Worm (Caenorhabditis elegans) whole organism, L4/young adult: ENCODE measurements around the gene ZK262.2.
"Not testable (repeated sequence)": the region's sequence is repeated elsewhere in the genome, so short reads cannot be mapped to it uniquely, and the experiment has no call there.

Source experiments
- W03F9.2 ChIP-seq: fragments of 150-350 bp; optimal IDR thresholded peaks from 2 replicates; lab custom pipeline; 2014; ENCODE audit warnings: missing biosample characterization, missing genetic modification characterization
- dao-5 ChIP-seq: sonication (generic microtip); optimal IDR thresholded peaks from 2 replicates; lab custom pipeline; 2016; ENCODE audit warnings: missing genotype, missing genetic modification characterization, moderate library complexity, missing compliant biosample characterization
- him-1 ChIP-seq: sonication (generic microtip); optimal IDR thresholded peaks from 2 replicates; lab custom pipeline; 2016; ENCODE audit warnings: missing genotype, missing genetic modification reagents, missing genetic modification characterization, missing compliant biosample characterization

The ZK262.2 gene

DNA sequence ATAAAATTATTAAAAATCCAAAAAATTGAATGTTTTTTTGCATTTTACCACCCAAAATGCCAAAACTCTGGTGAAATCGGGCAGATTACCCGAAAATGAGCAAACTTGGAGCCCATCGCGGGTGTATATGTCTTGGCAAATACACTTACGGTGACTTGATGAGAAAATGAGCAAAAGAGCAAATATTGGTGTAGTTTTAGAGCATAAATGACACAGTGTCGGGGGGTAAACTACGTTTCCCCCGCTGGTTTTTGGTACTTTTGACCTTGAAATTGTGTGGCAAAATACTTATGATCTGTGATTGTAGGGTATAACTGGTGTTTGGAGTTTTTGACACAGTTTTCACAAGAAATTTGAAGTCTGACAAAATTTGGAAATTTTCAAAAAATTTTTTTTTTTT lies at the start of gene ZK262.2:
ZK262.2 (minus strand) TSS at position 101 of the 400 bp plus-strand sequence.
- TF ChIP-seq him-1 (tag; lab: Kevin White, UChicago) (no peak), W03F9.2 (tag; lab: Kevin White, UChicago) (no peak), dao-5 (tag; lab: Kevin White, UChicago) (no peak)

DNA sequence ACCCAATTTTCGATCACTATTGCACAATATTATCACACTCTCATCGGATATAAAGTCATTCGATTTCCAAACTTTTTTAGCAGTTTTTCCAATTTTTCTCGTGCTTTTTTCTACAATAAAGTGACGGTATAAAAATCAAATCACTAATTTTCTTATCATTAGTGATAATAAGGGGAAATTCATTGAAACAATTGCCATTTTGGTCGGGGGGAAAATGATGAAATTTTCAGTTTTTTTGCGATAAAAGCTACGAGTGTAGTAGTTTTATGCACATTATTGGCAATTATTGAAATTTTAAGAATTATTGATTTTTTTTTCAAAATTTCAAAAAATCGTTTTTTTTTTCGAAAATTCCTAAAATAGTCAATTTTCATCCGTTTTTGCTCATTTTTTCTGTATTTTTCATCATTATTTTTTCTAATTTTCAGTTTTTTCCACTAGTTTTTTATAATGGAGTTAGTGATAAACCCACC lies 49.6 kb upstream of the ZK262.2 start, which contains the start of gene ZK228.4:
ZK228.4 (plus strand) TSS at position 423 of the 473 bp plus-strand sequence.
- no peak for TF ChIP-seq W03F9.2 (tag; lab: Kevin White, UChicago)
- TF ChIP-seq him-1 (tag; lab: Kevin White, UChicago) = no peak
- TF ChIP-seq dao-5 (tag; lab: Kevin White, UChicago) = no peak

DNA sequence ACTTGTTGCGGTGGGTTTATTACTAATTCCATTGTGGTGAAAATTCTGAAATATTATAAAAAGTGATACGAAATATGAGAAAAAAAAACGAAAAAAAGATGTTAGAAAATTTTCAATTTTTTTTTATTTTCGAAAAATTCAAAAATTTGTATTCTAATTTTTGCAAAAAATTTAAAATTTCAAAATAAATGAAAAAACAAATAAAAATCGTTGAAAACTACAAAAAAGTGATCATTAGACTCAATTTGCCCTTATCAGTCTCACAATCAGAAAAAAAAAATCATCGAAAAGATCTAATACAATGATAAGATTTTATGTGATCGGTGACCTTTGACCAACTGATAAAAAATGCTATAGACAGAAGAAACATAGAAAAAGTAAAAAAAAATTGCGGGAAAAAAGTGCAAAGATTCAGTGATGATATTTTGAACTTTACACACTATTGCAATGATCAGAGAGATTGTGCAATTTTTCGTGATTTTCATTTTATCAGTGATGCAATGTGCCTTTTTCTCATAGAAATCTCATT lies 48.5 kb upstream of the ZK262.2 start, which contains the start of gene ZK228.3:
ZK228.3 (minus strand) TSS at position 51 of the 529 bp plus-strand sequence.
- TF ChIP-seq W03F9.2 (tag; lab: Kevin White, UChicago) (no peak), him-1 (tag; lab: Kevin White, UChicago) (no peak), dao-5 (tag; lab: Kevin White, UChicago) (no peak)

DNA sequence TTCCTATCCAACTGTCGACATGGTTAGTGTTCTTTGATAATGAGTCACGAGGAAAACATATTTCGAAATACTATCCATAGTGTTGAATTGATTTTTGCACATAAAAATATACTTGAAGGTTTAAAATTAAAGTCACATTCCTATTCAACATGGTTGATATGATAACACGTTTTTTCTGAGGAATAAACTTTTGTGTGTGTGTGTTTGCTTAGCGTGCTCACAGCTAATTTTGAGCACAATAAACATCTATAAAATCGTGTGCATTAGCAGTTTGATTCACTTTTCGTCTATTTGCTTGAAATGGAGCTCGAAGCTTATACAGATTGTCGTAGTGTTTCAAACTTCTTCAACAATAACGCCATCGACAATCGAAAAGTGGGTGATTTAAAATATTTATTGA lies 43.8 kb upstream of the ZK262.2 start, which contains the start of gene ZK228.10:
ZK228.10 (plus strand) TSS at position 301 of the 400 bp plus-strand sequence.
- no peak for TF ChIP-seq him-1 (tag; lab: Kevin White, UChicago)
- no peak for TF ChIP-seq W03F9.2 (tag; lab: Kevin White, UChicago)
- no peak for TF ChIP-seq dao-5 (tag; lab: Kevin White, UChicago)

DNA sequence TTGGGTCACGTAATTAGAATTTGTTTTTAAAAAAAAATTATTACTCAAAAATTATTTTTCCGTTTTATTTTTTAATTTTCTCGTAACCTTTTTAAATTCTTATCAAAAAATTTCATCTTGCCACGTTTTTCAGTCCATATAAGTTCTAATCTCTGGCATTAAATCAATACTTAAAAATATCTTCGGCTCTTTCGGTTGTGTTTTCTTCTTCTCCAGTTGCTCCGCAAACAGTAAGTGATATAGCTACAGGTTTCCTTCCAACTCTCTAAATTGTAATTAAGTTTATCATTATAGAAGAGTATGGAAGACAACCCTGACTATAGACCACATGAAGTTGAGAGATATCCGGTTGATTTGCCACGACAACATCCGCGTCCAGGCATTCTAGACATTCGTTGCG lies 31.3 kb upstream of the ZK262.2 start, which contains the start of gene ZK228.1:
ZK228.1 (plus strand) TSS at position 301 of the 400 bp plus-strand sequence.
- no peak for TF ChIP-seq W03F9.2 (tag; lab: Kevin White, UChicago)
- no peak for TF ChIP-seq him-1 (tag; lab: Kevin White, UChicago)
- TF ChIP-seq dao-5 (tag; lab: Kevin White, UChicago) = no peak

DNA sequence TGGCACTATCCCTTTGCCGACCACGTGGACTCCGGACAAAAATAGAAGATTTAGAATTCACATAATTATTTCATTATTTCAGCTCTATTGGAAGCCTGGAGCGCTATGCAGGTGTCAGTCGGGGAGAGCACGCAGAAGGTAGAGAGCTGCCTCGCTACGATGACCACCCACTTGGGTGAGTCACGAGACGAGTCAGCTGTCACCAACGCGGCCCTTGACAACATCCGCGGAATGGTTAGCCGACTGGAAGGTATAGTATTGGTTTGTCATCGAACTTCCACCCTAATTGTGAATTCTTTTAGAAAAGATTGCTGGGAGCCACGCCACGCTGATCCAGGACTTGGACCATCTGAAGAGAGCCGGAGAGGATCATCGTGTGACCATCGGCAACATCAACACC lies 26.7 kb upstream of the ZK262.2 start, which contains the start of gene ZK262.9:
ZK262.9 (plus strand) TSS at position 301 of the 400 bp plus-strand sequence.
- not testable (repeated sequence) for TF ChIP-seq dao-5, him-1, W03F9.2 (tag; lab: Kevin White, UChicago)

DNA sequence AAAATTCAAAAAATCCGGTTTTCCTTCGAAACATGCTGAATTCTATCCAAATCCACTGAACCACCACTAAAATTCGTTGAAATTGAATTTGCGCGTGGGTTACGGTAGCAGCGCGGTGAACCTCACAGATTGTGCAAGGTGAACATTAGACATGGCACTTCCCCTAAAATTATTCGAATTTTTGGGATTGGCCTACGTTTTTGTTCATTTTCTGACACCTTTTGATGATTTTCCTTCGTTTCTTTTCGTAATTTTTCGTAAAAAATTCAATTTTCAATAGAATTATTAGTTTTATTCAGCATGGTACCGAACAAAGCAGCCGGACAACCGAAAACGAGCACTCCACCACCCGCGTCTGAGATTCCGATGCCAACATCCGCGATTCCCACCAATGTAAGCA lies 25.3 kb upstream of the ZK262.2 start, which contains the start of gene ZK262.8:
ZK262.8 (plus strand) TSS at position 301 of the 400 bp plus-strand sequence.
- TF ChIP-seq him-1 (tag; lab: Kevin White, UChicago) (no peak), dao-5 (tag; lab: Kevin White, UChicago) (no peak), W03F9.2 (tag; lab: Kevin White, UChicago) (no peak)

DNA sequence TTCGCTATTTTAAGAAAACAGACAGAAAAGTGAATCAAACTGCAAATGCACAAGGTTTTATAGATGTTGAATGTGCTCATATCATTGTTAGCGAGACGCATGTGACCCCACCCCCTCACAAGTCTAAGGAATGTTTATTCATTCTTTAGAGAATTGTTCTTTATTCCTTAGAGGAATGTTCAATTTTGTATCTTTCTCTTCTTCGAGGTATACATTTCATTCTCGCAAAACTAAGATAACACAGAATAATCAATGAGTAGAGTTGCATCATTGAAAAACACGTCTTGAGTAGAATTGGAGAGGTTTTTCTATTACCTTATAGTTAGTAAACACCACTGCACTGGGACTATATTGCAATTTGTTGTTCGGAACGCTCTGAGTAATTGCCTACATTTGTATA lies 22.2 kb upstream of the ZK262.2 start, which contains the start of gene ZK262.20:
ZK262.20 (minus strand) TSS at position 101 of the 400 bp plus-strand sequence.
- no peak for TF ChIP-seq W03F9.2 (tag; lab: Kevin White, UChicago)
- TF ChIP-seq him-1 (tag; lab: Kevin White, UChicago) = no peak

DNA sequence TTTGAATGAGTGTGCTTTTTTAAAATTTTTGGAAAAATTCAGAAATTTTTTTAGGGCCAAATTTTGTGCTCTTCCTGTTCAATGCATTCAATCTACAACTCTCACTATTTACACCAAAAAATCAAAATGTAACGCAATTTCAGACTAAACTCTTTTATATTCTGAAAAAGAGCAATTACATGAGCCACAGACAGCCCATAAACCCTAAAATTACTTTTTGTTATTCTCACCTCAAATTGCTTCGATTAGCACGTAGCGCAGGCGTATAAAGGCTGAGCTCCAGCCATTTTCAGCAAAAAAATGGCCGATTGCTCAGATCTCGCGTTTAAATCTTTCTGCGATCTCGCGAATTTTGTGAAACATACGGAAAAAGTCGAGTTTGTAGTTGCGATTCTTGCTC lies 18.7 kb upstream of the ZK262.2 start, which contains the start of gene srw-82:
srw-82 (plus strand) TSS at position 301 of the 400 bp plus-strand sequence.
- TF ChIP-seq W03F9.2 (tag; lab: Kevin White, UChicago) (no peak), dao-5 (tag; lab: Kevin White, UChicago) (no peak), him-1 (tag; lab: Kevin White, UChicago) (no peak)

DNA sequence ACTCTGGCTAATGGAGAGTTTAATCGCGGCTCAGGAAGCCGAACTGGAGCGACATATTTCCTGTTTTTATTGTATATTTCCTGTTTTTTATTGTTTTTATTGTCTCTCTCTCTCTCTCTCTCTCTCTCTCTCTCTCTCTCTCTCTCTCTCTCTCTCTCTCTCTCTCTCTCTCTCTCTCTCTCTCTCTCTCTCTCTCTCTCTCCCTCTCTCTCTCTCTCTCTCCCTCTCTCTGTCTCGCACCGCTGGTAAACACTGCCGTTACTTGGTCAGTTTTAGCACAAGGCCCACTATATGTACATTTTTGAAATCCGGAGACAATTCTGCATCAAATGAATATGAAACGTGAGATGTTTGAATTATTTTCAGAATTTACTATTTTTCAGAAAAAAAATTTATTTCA lies 18.0 kb upstream of the ZK262.2 start:
- TF ChIP-seq dao-5 (tag; lab: Kevin White, UChicago) (no peak), W03F9.2 (tag; lab: Kevin White, UChicago) (no peak), him-1 (tag; lab: Kevin White, UChicago) (no peak)

DNA sequence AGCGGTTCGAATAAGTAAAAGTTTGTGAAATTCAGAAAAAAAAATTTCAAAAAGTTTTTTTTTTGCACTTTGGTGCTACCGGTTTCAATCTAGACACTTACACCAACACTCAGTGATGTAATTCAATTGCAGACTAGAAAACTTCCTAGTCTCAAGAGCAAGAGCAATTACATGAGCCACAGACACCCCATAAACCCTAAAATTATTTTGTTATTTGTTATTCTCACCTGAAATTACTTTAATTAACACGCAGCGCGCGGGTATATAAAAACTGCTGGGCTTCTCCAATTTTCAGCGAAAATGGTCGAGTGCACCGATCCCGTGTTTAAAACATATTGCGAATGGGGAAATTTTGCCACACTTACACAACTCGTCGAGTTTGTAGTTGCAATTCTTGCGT lies 13.5 kb upstream of the ZK262.2 start, which contains the start of gene srw-83:
srw-83 (plus strand) TSS at position 301 of the 400 bp plus-strand sequence.
- TF ChIP-seq him-1 (tag; lab: Kevin White, UChicago) = no peak
- TF ChIP-seq W03F9.2 (tag; lab: Kevin White, UChicago) = no peak
- no peak for TF ChIP-seq dao-5 (tag; lab: Kevin White, UChicago)

DNA sequence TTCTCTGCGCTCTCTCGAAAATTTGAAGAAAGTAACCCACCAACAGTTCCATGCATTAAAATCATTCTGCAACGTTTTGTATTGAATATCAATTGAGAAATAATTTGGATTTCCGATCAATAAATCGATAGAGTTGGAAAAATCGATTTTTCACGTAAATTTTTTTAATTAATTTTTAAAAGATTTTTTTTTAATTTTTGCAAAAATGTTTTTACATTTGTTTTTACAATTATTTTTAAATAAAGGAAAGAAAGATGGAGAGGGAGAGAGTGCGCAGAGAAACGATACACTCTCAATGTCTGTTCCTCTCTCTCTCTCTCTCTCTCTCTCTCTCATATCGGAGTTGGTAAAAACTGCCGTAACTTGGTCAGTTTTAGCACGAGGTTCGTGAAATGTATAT lies 12.8 kb upstream of the ZK262.2 start, which contains the start of gene ZK262.19:
ZK262.19 (minus strand) TSS at position 101 of the 400 bp plus-strand sequence.
- no peak for TF ChIP-seq W03F9.2 (tag; lab: Kevin White, UChicago)
- TF ChIP-seq dao-5 (tag; lab: Kevin White, UChicago) = no peak
- no peak for TF ChIP-seq him-1 (tag; lab: Kevin White, UChicago)

DNA sequence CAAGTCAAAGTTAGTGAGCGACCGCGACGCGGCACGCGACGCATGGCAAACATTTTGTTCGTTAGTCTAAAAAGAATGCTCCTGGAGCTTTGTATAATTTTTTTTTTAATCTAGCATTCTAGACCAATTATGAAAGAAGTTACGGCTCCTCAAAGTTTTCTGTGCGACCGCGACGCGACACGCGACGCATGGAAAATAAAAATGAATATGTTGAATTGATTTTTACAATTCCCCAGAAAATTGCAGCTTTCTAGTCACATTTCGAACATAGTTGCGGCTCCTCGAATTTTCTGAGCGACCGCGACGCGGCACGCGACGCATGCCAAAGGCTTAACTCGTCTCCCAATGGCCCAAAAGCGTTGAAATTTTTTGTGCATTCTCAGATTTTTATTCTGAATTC lies 11.7 kb upstream of the ZK262.2 start, which contains the start of gene ZK262.4:
ZK262.4 (minus strand) TSS at position 101 of the 400 bp plus-strand sequence.
- TF ChIP-seq W03F9.2 (tag; lab: Kevin White, UChicago) (no peak), dao-5 (tag; lab: Kevin White, UChicago) (no peak), him-1 (tag; lab: Kevin White, UChicago) (no peak)
